Fruit fly (Drosophila melanogaster) Kc167 (cell line): Measurements from ENCODE around the gene Xrp1.

Experiments used
- Myc ChIP-seq: fragments of >200 bp; optimal IDR thresholded peaks from 2 replicates; lab custom pipeline; 2017; ENCODE audit warnings: missing external identifiers
- h ChIP-seq: fragments of >200 bp; optimal IDR thresholded peaks from 3 replicates; lab custom pipeline; 2018; ENCODE audit warnings: missing external identifiers
- ttk ChIP-seq: sonication (Bioruptor generic); optimal IDR thresholded peaks from 2 replicates; lab custom pipeline; 2017; ENCODE audit warnings: missing external identifiers

DNA sequence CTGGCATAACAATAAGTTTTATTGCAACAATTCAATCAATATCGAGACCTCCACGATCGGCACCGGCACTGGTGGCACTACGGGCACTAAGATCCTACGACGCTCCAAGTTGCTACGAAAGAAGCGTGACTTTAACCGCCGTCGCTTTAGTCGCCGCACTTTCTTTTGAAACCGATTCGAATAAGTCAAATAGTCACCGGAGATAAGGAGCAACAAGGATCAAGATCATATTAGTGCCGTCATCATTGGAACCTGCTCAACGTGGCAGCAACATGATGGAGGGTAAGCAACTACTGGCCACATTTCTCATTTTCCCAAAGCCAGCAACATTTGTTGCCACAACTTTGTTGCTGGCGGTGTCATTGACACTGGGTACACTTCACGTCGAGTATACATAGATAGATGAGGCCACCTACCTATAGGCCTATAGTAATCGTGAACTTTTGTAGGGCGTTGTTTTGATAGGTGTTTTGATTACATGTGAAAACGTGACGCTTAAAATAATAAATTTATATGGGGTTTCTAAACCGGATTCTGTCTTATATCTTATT, 951 bp downstream of the Xrp1 start:
- TF ChIP-seq Myc (no peak), ttk (lab: Kevin White, UChicago) (no peak), h (lab: Kevin White, UChicago) (no peak)
